Worm (Caenorhabditis elegans) whole organism, L2 larva: ENCODE measurements around the gene Y54G2A.50.

Source experiments
- ZK546.5 ChIP-seq: sonication (generic microtip); optimal IDR thresholded peaks from 2 replicates; lab custom pipeline; 2017; ENCODE audit warnings: missing biosample characterization, missing genetic modification characterization
- egl-27 ChIP-seq: sonication (generic microtip); optimal IDR thresholded peaks from 3 replicates; lab custom pipeline; 2017; ENCODE audit warnings: missing biosample characterization, missing genetic modification reagents, missing genetic modification characterization

DNA sequence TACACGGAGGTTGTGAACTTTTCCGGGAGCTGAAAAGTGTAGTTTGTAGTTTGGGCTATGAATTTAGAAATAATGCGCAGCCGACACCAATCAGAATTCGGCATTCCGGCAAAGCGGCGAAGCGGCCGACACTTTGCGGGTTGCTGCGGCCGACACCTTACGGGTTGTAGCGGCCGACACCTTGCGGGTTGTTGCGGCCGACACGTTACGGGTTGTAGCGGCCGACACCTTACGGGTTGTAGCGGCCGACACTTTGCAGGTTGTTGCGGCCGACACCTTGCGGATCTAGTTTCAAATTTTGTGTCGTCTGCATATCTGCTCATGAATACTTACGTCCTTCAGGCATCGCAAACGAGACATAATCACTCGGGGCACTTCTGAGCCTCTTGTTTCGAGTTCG lies 49.1 kb downstream of the Y54G2A.50 start:
- no peak for TF ChIP-seq egl-27 (tag; lab: Kevin White, UChicago)
- TF ChIP-seq ZK546.5 = no peak
